Fruit fly (Drosophila melanogaster) whole organism, embryonic: ENCODE results near the gene CG11437.

Experiments used
- ATbp ChIP-seq: fragments of 200-800 bp; sonication (Bioruptor generic); optimal IDR thresholded peaks from 2 replicates; lab custom pipeline; 2017; ENCODE audit warnings: missing biosample characterization, mild to moderate bottlenecking, missing genetic modification characterization, missing genetic modification reagents
- Atf6 ChIP-seq: fragments of 200-800 bp; sonication (Bioruptor generic); IDR thresholded peaks from 2 replicates; pipeline ENCODE4 v1.3.6; 2022; ENCODE audit warnings: missing biosample characterization, missing genetic modification characterization
- Blimp-1 ChIP-seq: fragments of 200-800 bp; sonication (Bioruptor generic); optimal IDR thresholded peaks from 3 replicates; lab custom pipeline; 2018; ENCODE audit warnings: missing biosample characterization, missing genetic modification characterization, mild to moderate bottlenecking, moderate library complexity, missing genetic modification reagents
- CG11723 ChIP-seq: fragments of 200-800 bp; sonication (Bioruptor generic); optimal IDR thresholded peaks from 2 replicates; lab custom pipeline; 2017; ENCODE audit warnings: missing biosample characterization, mild to moderate bottlenecking, missing genetic modification characterization
- CG16813 ChIP-seq: fragments of 200-800 bp; sonication (Bioruptor generic); IDR thresholded peaks from 3 replicates; pipeline ENCODE4 v1.3.6; 2022; ENCODE audit warnings: missing biosample characterization, missing genetic modification characterization; ENCODE audit not compliant: partially characterized antibody
- CG17612 ChIP-seq: fragments of 200-800 bp; sonication (Bioruptor generic); IDR thresholded peaks from 2 replicates; pipeline ENCODE4 v1.3.6; 2022; ENCODE audit warnings: missing biosample characterization, missing genetic modification characterization
- CG2678 ChIP-seq: fragments of 200-800 bp; sonication (Bioruptor generic); optimal IDR thresholded peaks from 3 replicates; lab custom pipeline; 2019; ENCODE audit warnings: missing biosample characterization, mild to moderate bottlenecking, missing genetic modification characterization, moderate library complexity
- CG2875 ChIP-seq: fragments of 200-800 bp; sonication (Bioruptor generic); optimal IDR thresholded peaks from 2 replicates; lab custom pipeline; 2017; ENCODE audit warnings: missing biosample characterization, mild to moderate bottlenecking, missing genetic modification characterization, missing genetic modification reagents
- CG32772 ChIP-seq: fragments of 200-800 bp; sonication (Bioruptor generic); IDR thresholded peaks from 2 replicates; pipeline ENCODE4 v1.3.6; 2022; ENCODE audit warnings: missing biosample characterization, missing genetic modification characterization
- CG4282 ChIP-seq: fragments of 200-800 bp; sonication (Bioruptor generic); optimal IDR thresholded peaks from 2 replicates; lab custom pipeline; 2016; ENCODE audit warnings: missing biosample characterization, missing genetic modification characterization
- CG8478 ChIP-seq: fragments of >200 bp; optimal IDR thresholded peaks from 2 replicates; lab custom pipeline; 2018
- E2f2 ChIP-seq: fragments of 200-800 bp; sonication (Bioruptor generic); IDR thresholded peaks from 2 replicates; pipeline ENCODE4 v1.3.6; 2022; ENCODE audit warnings: missing biosample characterization, missing genetic modification characterization
- Ets65A ChIP-seq: fragments of 200-800 bp; sonication (Bioruptor generic); peaks from one replicate; lab custom pipeline; 2016; ENCODE audit warnings: missing biosample characterization, missing genetic modification characterization
- HmgZ ChIP-seq: fragments of 200-800 bp; sonication (Bioruptor generic); optimal IDR thresholded peaks from 2 replicates; lab custom pipeline; 2018; ENCODE audit warnings: missing biosample characterization, mild to moderate bottlenecking, missing genetic modification characterization
- Hr78 ChIP-seq, 2 experiments: fragments of 200-800 bp in 1 of 2; fragments of >200 bp in 1 of 2; sonication (Bioruptor generic) in 1 of 2; optimal IDR thresholded peaks; 2 replicates each; lab custom pipeline; 2017 to 2019; ENCODE audit warnings: missing biosample characterization in 2 of 2, missing genetic modification characterization in 2 of 2, mild to moderate bottlenecking in 1 of 2, moderate library complexity in 1 of 2
- Mrtf ChIP-seq: fragments of 200-800 bp; sonication (Bioruptor generic); IDR thresholded peaks from 3 replicates; pipeline ENCODE4 v1.3.6; 2022; ENCODE audit warnings: missing biosample characterization, missing genetic modification characterization
- Nf-YB ChIP-seq: fragments of 200-800 bp; sonication (Bioruptor generic); optimal IDR thresholded peaks from 3 replicates; lab custom pipeline; 2019; ENCODE audit warnings: missing biosample characterization, mild to moderate bottlenecking, missing genetic modification characterization, moderate library complexity
- Nf-YC ChIP-seq: fragments of 200-800 bp; optimal IDR thresholded peaks from 3 replicates; lab custom pipeline; 2019; ENCODE audit warnings: missing biosample characterization, mild to moderate bottlenecking, missing genetic modification characterization, moderate library complexity
- PHDP ChIP-seq: fragments of 200-800 bp; sonication (Bioruptor generic); optimal IDR thresholded peaks from 3 replicates; lab custom pipeline; 2018; ENCODE audit warnings: missing biosample characterization, mild to moderate bottlenecking, missing genetic modification characterization, moderate library complexity
- Sry-δ ChIP-seq: fragments of 200-800 bp; sonication (Bioruptor generic); optimal IDR thresholded peaks from 2 replicates; lab custom pipeline; 2016; ENCODE audit warnings: missing biosample characterization, missing genetic modification characterization
- ab ChIP-seq: fragments of 200-800 bp; sonication (Bioruptor generic); optimal IDR thresholded peaks from 2 replicates; lab custom pipeline; 2016; ENCODE audit warnings: missing biosample characterization, missing genetic modification characterization
- abd-A ChIP-seq: fragments of 200-800 bp; sonication (Bioruptor generic); optimal IDR thresholded peaks from 3 replicates; lab custom pipeline; 2019; ENCODE audit warnings: missing biosample characterization, mild to moderate bottlenecking, missing genetic modification characterization, moderate library complexity
- crol ChIP-seq: fragments of 200-800 bp; sonication (Bioruptor generic); IDR thresholded peaks from 2 replicates; pipeline ENCODE4 v1.3.6; 2022; ENCODE audit warnings: missing biosample characterization, missing genetic modification characterization
- fd102C ChIP-seq: fragments of 200-800 bp; sonication (Bioruptor generic); optimal IDR thresholded peaks from 2 replicates; lab custom pipeline; 2018; ENCODE audit warnings: missing biosample characterization, mild to moderate bottlenecking, missing genetic modification characterization, moderate library complexity
- fd64A ChIP-seq: fragments of 200-800 bp; sonication (Bioruptor generic); optimal IDR thresholded peaks from 3 replicates; lab custom pipeline; 2018; ENCODE audit warnings: missing biosample characterization, mild to moderate bottlenecking, missing genetic modification characterization
- grn ChIP-seq: fragments of 200-800 bp; sonication (Bioruptor generic); optimal IDR thresholded peaks from 3 replicates; lab custom pipeline; 2017; ENCODE audit warnings: missing biosample characterization, missing genetic modification characterization
- kay ChIP-seq: fragments of 200-800 bp; sonication (Bioruptor generic); optimal IDR thresholded peaks from 2 replicates; lab custom pipeline; 2016; ENCODE audit warnings: missing biosample characterization, missing genetic modification characterization
- knrl ChIP-seq: fragments of 200-800 bp; sonication (Bioruptor generic); IDR thresholded peaks from 3 replicates; pipeline ENCODE4 v1.3.6; 2022; ENCODE audit warnings: missing biosample characterization, missing genetic modification characterization; ENCODE audit not compliant: partially characterized antibody
- lmd ChIP-seq: fragments of 200-800 bp; sonication (Bioruptor generic); IDR thresholded peaks from 2 replicates; pipeline ENCODE4 v1.3.6; 2022; ENCODE audit warnings: missing biosample characterization, missing genetic modification characterization
- lola ChIP-seq, 3 experiments: fragments of >200 bp in 2 of 3; fragments of 200-800 bp in 1 of 3; sonication (Bioruptor generic) in 1 of 3; optimal IDR thresholded peaks; 2 replicates each; lab custom pipeline; 2017 to 2019; ENCODE audit warnings: missing biosample characterization in 3 of 3, missing genetic modification characterization in 3 of 3, mild to moderate bottlenecking in 1 of 3, moderate library complexity in 1 of 3
- lov ChIP-seq, 2 experiments: fragments of 200-800 bp in 1 of 2; fragments of >200 bp in 1 of 2; sonication (Bioruptor generic) in 1 of 2; IDR thresholded peaks in 1 of 2; optimal IDR thresholded peaks in 1 of 2; 2 replicates in 1 of 2; 3 replicates in 1 of 2; pipeline versions ENCODE4 v1.3.6 to Lab custom; 2017 to 2022; ENCODE audit warnings: missing biosample characterization in 1 of 2, missing genetic modification characterization in 1 of 2
- luna ChIP-seq: fragments of 200-800 bp; sonication (Bioruptor generic); optimal IDR thresholded peaks from 2 replicates; lab custom pipeline; 2016; ENCODE audit warnings: missing biosample characterization, missing genetic modification characterization
- nom ChIP-seq: fragments of 200-800 bp; sonication (Bioruptor generic); optimal IDR thresholded peaks from 2 replicates; lab custom pipeline; 2017; ENCODE audit warnings: missing biosample characterization, missing genetic modification characterization, mild to moderate bottlenecking, moderate library complexity, missing genetic modification reagents
- oc ChIP-seq: fragments of 200-800 bp; sonication (Bioruptor generic); optimal IDR thresholded peaks from 2 replicates; lab custom pipeline; 2018; ENCODE audit warnings: missing biosample characterization, mild to moderate bottlenecking, missing genetic modification characterization, moderate library complexity
- pan ChIP-seq, 4 experiments: fragments of >200 bp in 3 of 4; fragments of 200-800 bp in 1 of 4; sonication (Bioruptor generic) in 1 of 4; optimal IDR thresholded peaks in 3 of 4; IDR thresholded peaks in 1 of 4; 2 replicates each; pipeline versions ENCODE4 v1.3.6 to Lab custom; 2017 to 2022; ENCODE audit warnings: missing biosample characterization in 2 of 4, missing genetic modification characterization in 2 of 4, mixed read lengths in 1 of 4
- pros ChIP-seq: fragments of 200-800 bp; sonication (Bioruptor generic); optimal IDR thresholded peaks from 3 replicates; lab custom pipeline; 2019; ENCODE audit warnings: missing biosample characterization, mild to moderate bottlenecking, missing genetic modification characterization, moderate library complexity
- salm ChIP-seq: fragments of 200-800 bp; sonication (Bioruptor generic); optimal IDR thresholded peaks from 2 replicates; lab custom pipeline; 2018; ENCODE audit warnings: missing biosample characterization, mild to moderate bottlenecking, missing genetic modification characterization
- sd ChIP-seq: fragments of 200-800 bp; sonication (Bioruptor generic); optimal IDR thresholded peaks from 3 replicates; lab custom pipeline; 2018; ENCODE audit warnings: missing biosample characterization, mild to moderate bottlenecking, missing genetic modification characterization, moderate library complexity
- sens ChIP-seq: fragments of 200-800 bp; sonication (Bioruptor generic); peaks from one replicate; lab custom pipeline; 2016; ENCODE audit warnings: missing biosample characterization, missing genetic modification characterization
- sqz ChIP-seq: fragments of 200-800 bp; sonication (Bioruptor generic); optimal IDR thresholded peaks from 3 replicates; lab custom pipeline; 2018; ENCODE audit warnings: missing biosample characterization, mild to moderate bottlenecking, missing genetic modification characterization
- sr ChIP-seq: fragments of 200-800 bp; sonication (Bioruptor generic); IDR thresholded peaks from 3 replicates; pipeline ENCODE4 v1.3.6; 2022; ENCODE audit warnings: missing biosample characterization, missing genetic modification characterization
- tap ChIP-seq: fragments of 200-800 bp; optimal IDR thresholded peaks from 3 replicates; lab custom pipeline; 2019; ENCODE audit warnings: missing biosample characterization, mild to moderate bottlenecking, missing genetic modification characterization, moderate library complexity

CG11437 gene

DNA sequence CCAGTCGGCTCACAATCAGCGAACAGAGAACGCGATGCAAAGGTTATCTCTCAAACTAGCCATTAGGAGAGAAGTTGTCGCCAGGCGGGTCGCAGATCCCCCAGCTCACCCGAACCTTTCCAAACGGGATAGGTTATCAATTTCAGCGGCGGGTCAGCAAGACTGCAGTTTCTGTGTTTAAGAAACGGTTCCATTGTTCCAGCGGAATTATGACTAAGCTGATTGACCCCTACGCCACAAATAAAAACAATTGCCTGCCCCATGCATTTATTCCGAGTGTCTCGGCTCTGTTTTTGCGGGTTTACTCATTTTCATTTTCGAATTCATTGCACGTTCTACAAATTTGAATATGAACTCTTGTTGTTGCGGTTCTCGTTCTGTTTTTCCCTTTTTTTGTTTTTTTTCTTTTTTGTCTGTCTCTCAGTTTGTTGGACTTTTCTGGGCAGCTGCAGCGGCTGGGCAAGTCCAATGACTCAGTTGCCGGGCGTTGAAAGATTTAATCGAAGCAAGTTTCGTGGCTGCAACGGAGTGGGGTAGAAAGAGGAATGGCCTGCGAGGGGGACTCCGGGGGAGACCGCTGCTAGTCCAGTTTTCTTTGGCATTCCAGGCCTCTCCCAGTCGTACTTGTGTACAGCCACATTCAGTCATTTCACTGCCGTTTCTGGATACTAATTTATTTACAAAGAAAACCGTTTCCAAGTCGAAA lies 47.9 kb upstream of the CG11437 start (continued):
- TF ChIP-seq sqz (peak; percentile 21), pros (no peak), Nf-YC (tag; lab: Kevin White, UChicago) (no peak), ab (no peak), tap (no peak), CG32772 (GFP tag; lab: Robert Waterston, UW) (no peak), grn (GFP tag; lab: Kevin White, UChicago) (peak; percentile 25), CG11723 (GFP tag; lab: Kevin White, UChicago) (no peak), pan (optimal IDR thresholded peaks at IDR 0.05; lab: Kevin White, UChicago) (no peak), pan (GFP tag; optimal IDR thresholded peaks at IDR 0.05 in 1 of 2, IDR thresholded peaks at IDR 0.05 in 1 of 2) (no peak), luna (GFP tag; lab: Kevin White, UChicago) (no peak), crol (peak; percentile 77), CG2875 (GFP tag; lab: Kevin White, UChicago) (no peak), lov (optimal IDR thresholded peaks at IDR 0.05; lab: Kevin White, UChicago) (no peak), lov (GFP tag; IDR thresholded peaks at IDR 0.05; lab: Robert Waterston, UW) (no peak), nom (peak; percentile 88), knrl (GFP tag; lab: Robert Waterston, UW) (no peak), CG2678 (no peak)

DNA sequence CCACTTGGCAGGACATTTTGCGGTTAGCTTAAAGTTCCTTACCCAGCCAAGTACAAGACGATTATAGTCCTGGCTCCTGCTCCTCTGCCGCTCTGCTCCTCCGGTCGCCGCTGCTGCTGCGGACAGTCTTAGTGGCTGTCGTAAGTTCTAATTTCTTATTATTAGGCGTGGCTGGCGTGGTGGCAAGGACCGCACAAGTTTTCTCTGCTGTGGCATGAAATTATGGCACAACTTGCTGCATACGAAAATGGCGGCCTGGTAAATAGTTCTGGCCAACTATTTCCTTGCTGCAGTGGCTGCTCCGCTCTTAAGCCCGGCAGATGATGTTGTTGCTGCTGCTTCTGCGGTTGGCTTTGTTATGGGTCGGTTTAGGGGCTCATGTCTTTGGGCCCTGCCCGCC lies 44.0 kb upstream of the CG11437 start:
- peak; percentile 66 for TF ChIP-seq Ets65A (GFP tag; lab: Kevin White, UChicago)
- no peak for TF ChIP-seq E2f2 (GFP tag; lab: Robert Waterston, UW)
- TF ChIP-seq sens (GFP tag; lab: Kevin White, UChicago), result peak; percentile 54

DNA sequence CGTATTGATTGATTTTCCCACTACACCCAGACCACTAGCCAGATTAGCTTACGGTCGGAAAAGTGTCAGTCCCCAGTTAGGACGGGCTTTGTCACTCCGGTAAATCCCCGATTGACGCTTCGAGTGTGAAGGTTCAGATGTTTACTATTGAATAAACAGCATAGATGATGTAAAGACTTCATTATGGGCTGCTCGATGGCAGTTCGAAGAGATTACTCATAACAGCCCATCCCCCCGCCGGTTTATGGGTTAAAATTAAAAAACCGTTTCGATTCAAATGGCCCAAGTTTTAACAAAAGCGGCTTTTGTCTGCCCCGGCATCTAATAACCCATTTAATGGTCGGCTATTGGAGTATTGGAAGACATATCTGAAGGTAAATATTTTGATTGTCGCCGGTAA lies 31.6 kb upstream of the CG11437 start:
- peak; percentile 95 for TF ChIP-seq oc
- peak; percentile 15 for TF ChIP-seq abd-A
- no peak for TF ChIP-seq ATbp (GFP tag; lab: Kevin White, UChicago)

DNA sequence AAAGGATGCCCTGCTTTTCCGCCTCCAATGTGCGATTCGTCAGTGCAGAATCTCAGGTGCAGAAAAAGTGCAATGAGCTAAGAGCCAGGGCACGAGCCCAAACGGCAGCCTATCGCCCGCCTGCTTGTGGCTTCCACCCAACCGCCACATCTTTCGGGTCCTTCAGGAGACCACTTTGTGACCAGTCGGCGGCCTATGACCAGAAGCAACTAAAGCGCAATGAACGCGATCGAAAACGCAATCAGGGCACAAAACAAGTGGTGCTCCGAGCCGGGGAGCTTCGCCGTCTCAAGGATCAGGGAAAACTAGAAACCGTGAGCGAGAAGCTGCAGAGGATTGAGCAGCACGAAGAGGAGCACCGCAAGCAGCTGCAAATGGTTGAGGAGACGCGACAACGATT lies 14.3 kb upstream of the CG11437 start, which contains the start of gene CG11449:
Gene CG11449, plus strand, starts transcription at position 6 of the 400 bp plus-strand sequence.
- TF ChIP-seq Ets65A (GFP tag; lab: Kevin White, UChicago) (peak; percentile 90), CG8478 (lab: Kevin White, UChicago) (peak; percentile 21), fd102C (no peak)
- TF ChIP-seq, all 482 proteins: peak for 2

DNA sequence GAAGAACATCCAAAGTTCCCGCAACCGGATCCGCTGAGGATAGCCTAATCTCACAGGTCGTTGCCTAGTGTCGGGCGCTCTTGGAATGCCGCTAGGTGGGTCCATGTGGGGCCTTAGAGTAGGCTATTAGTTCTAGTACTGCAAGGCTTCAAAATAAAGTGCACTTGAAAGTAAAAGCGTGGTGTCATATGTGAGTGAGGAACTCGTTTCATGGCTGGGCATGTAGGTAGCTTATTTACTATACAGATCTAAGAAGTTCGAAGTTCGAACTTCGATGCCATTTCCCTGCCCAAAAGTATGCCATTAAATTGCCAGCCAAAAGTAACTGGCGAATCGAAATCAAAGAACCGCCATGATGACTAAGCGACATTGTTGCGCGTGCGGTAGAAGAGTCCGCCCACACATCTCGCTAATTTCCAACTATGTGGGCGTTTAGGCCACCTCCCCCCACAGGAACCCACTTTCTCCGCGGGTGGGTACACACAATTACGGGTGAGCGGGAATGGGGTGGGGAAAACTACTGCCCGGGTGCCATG lies 12.6 kb upstream of the CG11437 start:
- TF ChIP-seq fd64A (GFP tag; lab: Kevin White, UChicago), result no peak
- TF ChIP-seq HmgZ (tag; lab: Kevin White, UChicago), result peak; percentile 29
- TF ChIP-seq kay (GFP tag; lab: Kevin White, UChicago), result peak; percentile 23
- no peak for TF ChIP-seq CG16813 (GFP tag; lab: Robert Waterston, UW)
- TF ChIP-seq Hr78 (GFP tag; optimal IDR thresholded peaks at IDR 0.05; lab: Kevin White, UChicago), result peak in 1 of 2 experiments; percentile 13
- peak; percentile 25 for TF ChIP-seq Nf-YB (GFP tag; lab: Kevin White, UChicago)
- TF ChIP-seq CG17612 (GFP tag; lab: Robert Waterston, UW), result peak; percentile 34; the same call in 1 of the 2 replicates
- no peak for TF ChIP-seq salm (tag; lab: Kevin White, UChicago)
- no peak for TF ChIP-seq CG4282 (GFP tag; lab: Kevin White, UChicago)
- peak; percentile 75 for TF ChIP-seq Blimp-1 (GFP tag; lab: Kevin White, UChicago)
- TF ChIP-seq Mrtf (GFP tag; lab: Robert Waterston, UW), result no peak
- no peak for TF ChIP-seq PHDP
- peak; percentile 13 for TF ChIP-seq sd (tag; lab: Kevin White, UChicago)
- TF ChIP-seq Nf-YC (tag; lab: Kevin White, UChicago), result peak; percentile 31
- TF ChIP-seq Atf6 (GFP tag; lab: Robert Waterston, UW), result no peak
- TF ChIP-seq Sry-δ, result no peak
- peak in 1 of 3 experiments; percentile 14 for TF ChIP-seq lola (GFP tag; optimal IDR thresholded peaks at IDR 0.05; lab: Kevin White, UChicago)
- TF ChIP-seq sr, result 0 out of 3 replicates have a peak, but pooled peaks have one; percentile 9
- TF ChIP-seq lmd, result no peak
